Worm (Caenorhabditis elegans) whole organism, L2 larva: ENCODE data around the gene srg-48.

Experiments used
- lsy-2 ChIP-seq, 2 experiments: fragments of 150-350 bp in 1 of 2; sonication (generic microtip) in 1 of 2; optimal IDR thresholded peaks; 2 replicates each; lab custom pipeline; 2014 to 2017; ENCODE audit warnings: missing biosample characterization in 2 of 2, missing genetic modification characterization in 2 of 2
- mdl-1 ChIP-seq, 2 experiments: fragments of 150-350 bp in 1 of 2; sonication (generic microtip) in 1 of 2; optimal IDR thresholded peaks; 2 replicates each; lab custom pipeline; 2017; ENCODE audit warnings: missing biosample characterization in 2 of 2, missing genetic modification characterization in 2 of 2

DNA sequence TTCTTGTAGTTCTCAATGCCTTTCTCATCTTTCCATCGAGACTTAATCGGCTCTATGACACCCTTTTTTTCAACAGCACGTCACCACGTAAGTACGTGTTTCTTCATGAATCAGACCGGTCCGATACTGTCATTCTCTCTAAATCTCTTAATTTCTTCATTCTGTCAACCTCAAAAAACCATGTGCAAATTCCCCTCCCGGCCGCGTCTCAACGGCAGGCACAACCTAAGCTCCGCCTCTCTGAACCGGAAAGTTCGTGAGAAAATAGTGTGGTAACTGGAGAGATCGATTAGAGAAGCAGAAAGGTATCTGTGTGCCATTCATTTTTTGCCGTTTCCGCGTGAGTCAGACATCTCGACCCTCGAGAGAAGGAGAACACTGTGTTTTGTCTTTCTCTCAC is 42.4 kb downstream of the srg-48 start, which contains the start of gene nas-8:
- no peak for TF ChIP-seq mdl-1 (tag; optimal IDR thresholded peaks at IDR 0.05; lab: Kevin White, UChicago)
- no peak for TF ChIP-seq lsy-2 (tag; optimal IDR thresholded peaks at IDR 0.05; lab: Kevin White, UChicago)
